Fruit fly (Drosophila melanogaster): ENCODE results near the gene Act5C.

The Act5C gene

dm6 chrX:5916494-5917309, 16.0 kb downstream of the Act5C start, which contains the start of the genes Shmt and CG3726:
Gene Shmt, minus strand, starts transcription at chrX:5916797.
Gene CG3726, plus strand, starts transcription at chrX:5917097.
- TF ChIP-seq Sin3A (optimal IDR thresholded peaks at IDR 0.05) (no peak), h (optimal IDR thresholded peaks at IDR 0.05) (no peak), psq (optimal IDR thresholded peaks at IDR 0.05) (no peak), Myc (optimal IDR thresholded peaks at IDR 0.05) (no peak), insv (optimal IDR thresholded peaks at IDR 0.05) (no peak), ttk (optimal IDR thresholded peaks at IDR 0.05) (no peak)

dm6 chrX:5917310-5917988, 16.8 kb downstream of the Act5C start:
- no peak for TF ChIP-seq insv (optimal IDR thresholded peaks at IDR 0.05)

dm6 chrX:5918499-5919126, 18.0 kb downstream of the Act5C start:
- TF ChIP-seq psq (optimal IDR thresholded peaks at IDR 0.05) (peak; percentile 96), insv (optimal IDR thresholded peaks at IDR 0.05) (peak; percentile 56), h (optimal IDR thresholded peaks at IDR 0.05) (peak; percentile 72), Sin3A (optimal IDR thresholded peaks at IDR 0.05) (no peak)

- TF ChIP-seq psq (optimal IDR thresholded peaks at IDR 0.05) = no peak
- no peak for TF ChIP-seq h (optimal IDR thresholded peaks at IDR 0.05)
- no peak for TF ChIP-seq Myc (optimal IDR thresholded peaks at IDR 0.05)
- TF ChIP-seq insv (optimal IDR thresholded peaks at IDR 0.05) = no peak
- TF ChIP-seq Sin3A (optimal IDR thresholded peaks at IDR 0.05) = no peak
- no peak for TF ChIP-seq ttk (optimal IDR thresholded peaks at IDR 0.05)
Observed at dm6 chrX:5920932-5921331, 20.3 kb downstream of the Act5C start.

- no peak for TF ChIP-seq ttk (optimal IDR thresholded peaks at IDR 0.05)
- TF ChIP-seq psq (optimal IDR thresholded peaks at IDR 0.05) = no peak
Observed at dm6 chrX:5922057-5922456, 21.4 kb downstream of the Act5C start.

dm6 chrX:5923124-5923523, 22.5 kb downstream of the Act5C start:
- TF ChIP-seq insv (optimal IDR thresholded peaks at IDR 0.05) = no peak

dm6 chrX:5924378-5924777, 23.7 kb downstream of the Act5C start:
- no peak for TF ChIP-seq h (optimal IDR thresholded peaks at IDR 0.05)
- no peak for TF ChIP-seq insv (optimal IDR thresholded peaks at IDR 0.05)
- no peak for TF ChIP-seq Myc (optimal IDR thresholded peaks at IDR 0.05)
- no peak for TF ChIP-seq ttk (optimal IDR thresholded peaks at IDR 0.05)
- TF ChIP-seq psq (optimal IDR thresholded peaks at IDR 0.05) = no peak

dm6 chrX:5925793-5926418, 25.2 kb downstream of the Act5C start:
- TF ChIP-seq Myc (optimal IDR thresholded peaks at IDR 0.05) (no peak), h (optimal IDR thresholded peaks at IDR 0.05) (no peak), Sin3A (optimal IDR thresholded peaks at IDR 0.05) (no peak), insv (optimal IDR thresholded peaks at IDR 0.05) (no peak), ttk (optimal IDR thresholded peaks at IDR 0.05) (no peak), psq (optimal IDR thresholded peaks at IDR 0.05) (no peak)

- no peak for TF ChIP-seq psq (optimal IDR thresholded peaks at IDR 0.05)
Observed at dm6 chrX:5926718-5927117, 26.1 kb downstream of the Act5C start.

dm6 chrX:5932345-5932995, 31.8 kb downstream of the Act5C start:
- no peak for TF ChIP-seq insv (optimal IDR thresholded peaks at IDR 0.05)
- TF ChIP-seq h (optimal IDR thresholded peaks at IDR 0.05) = no peak
- TF ChIP-seq Myc (optimal IDR thresholded peaks at IDR 0.05) = no peak
- TF ChIP-seq psq (optimal IDR thresholded peaks at IDR 0.05) = no peak
- no peak for TF ChIP-seq ttk (optimal IDR thresholded peaks at IDR 0.05)
- no peak for TF ChIP-seq Sin3A (optimal IDR thresholded peaks at IDR 0.05)

- TF ChIP-seq Sin3A (optimal IDR thresholded peaks at IDR 0.05) (no peak), insv (optimal IDR thresholded peaks at IDR 0.05) (no peak), h (optimal IDR thresholded peaks at IDR 0.05) (no peak), Myc (optimal IDR thresholded peaks at IDR 0.05) (no peak), ttk (optimal IDR thresholded peaks at IDR 0.05) (no peak), psq (optimal IDR thresholded peaks at IDR 0.05) (no peak)
Observed at dm6 chrX:5935072-5935738, 34.5 kb downstream of the Act5C start.

- TF ChIP-seq psq (optimal IDR thresholded peaks at IDR 0.05) = no peak
- TF ChIP-seq insv (optimal IDR thresholded peaks at IDR 0.05) = no peak
- no peak for TF ChIP-seq Myc (optimal IDR thresholded peaks at IDR 0.05)
- TF ChIP-seq ttk (optimal IDR thresholded peaks at IDR 0.05) = no peak
- TF ChIP-seq Sin3A (optimal IDR thresholded peaks at IDR 0.05) = no peak
- no peak for TF ChIP-seq h (optimal IDR thresholded peaks at IDR 0.05)
Observed at dm6 chrX:5941824-5942223, 41.2 kb downstream of the Act5C start.

Measured in Kc167 (cell line).